Fruit fly (Drosophila melanogaster) whole organism: ENCODE results near the gene RfC4.

ENCODE experiments used
- Dll ChIP-seq: fragments of >200 bp; optimal IDR thresholded peaks from 2 replicates; lab custom pipeline; 2017
- psq ChIP-seq: fragments of >200 bp; optimal IDR thresholded peaks from 2 replicates; lab custom pipeline; 2017
- usp ChIP-seq: fragments of >200 bp; optimal IDR thresholded peaks from 2 replicates; lab custom pipeline; 2017; ENCODE audit warnings: missing biosample characterization, missing genetic modification characterization, mixed read lengths

- TF ChIP-seq psq (lab: Kevin White, UChicago) = no peak
- TF ChIP-seq Dll (lab: Kevin White, UChicago) = no peak
- TF ChIP-seq usp (GFP tag; lab: Kevin White, UChicago) = no peak
These were observed 22.5 kb upstream of the RfC4 start for dm6 chr3L:4158361-4158760.
